Fruit fly (Drosophila melanogaster): ENCODE data around the gene jp.

DNA sequence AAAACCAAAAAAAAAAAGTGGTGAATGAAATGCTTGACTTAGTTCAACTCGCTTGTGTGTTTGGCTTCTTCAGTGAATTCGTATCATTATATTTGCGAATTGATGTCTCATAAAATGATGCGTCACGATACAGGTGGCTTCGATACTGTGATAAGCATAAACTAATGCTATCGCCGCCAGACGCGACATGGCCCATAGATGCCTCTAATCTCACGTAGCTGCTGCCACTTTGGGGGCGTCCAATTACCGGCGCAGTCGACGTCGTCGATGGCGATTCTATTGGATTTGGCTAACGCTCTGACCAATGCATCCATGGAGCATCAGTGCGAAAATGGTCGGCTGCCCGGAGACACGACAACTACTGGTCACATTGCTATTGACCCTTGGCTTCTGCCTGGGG is 22.7 kb downstream of the jp start, which contains the start of gene CG13113:
- TF ChIP-seq Jra (GFP tag; optimal IDR thresholded peaks at IDR 0.05) (no peak), Sp1 (GFP tag; optimal IDR thresholded peaks at IDR 0.05) (no peak), jim (GFP tag; optimal IDR thresholded peaks at IDR 0.05) (no peak), GATAd (GFP tag; optimal IDR thresholded peaks at IDR 0.05) (no peak), Rel (GFP tag; optimal IDR thresholded peaks at IDR 0.05) (no peak), Rel (tag; optimal IDR thresholded peaks at IDR 0.05) (no peak), Hr83 (GFP tag; optimal IDR thresholded peaks at IDR 0.05; ENCODE audit: poor library complexity, severe bottlenecking) (no peak), Abd-B (GFP tag; optimal IDR thresholded peaks at IDR 0.05) (no peak), brk (GFP tag; optimal IDR thresholded peaks at IDR 0.05) (no peak), pan (optimal IDR thresholded peaks at IDR 0.05) (no peak), Myc (optimal IDR thresholded peaks at IDR 0.05) (no peak), h (GFP tag; optimal IDR thresholded peaks at IDR 0.05) (no peak), CrebA (GFP tag; optimal IDR thresholded peaks at IDR 0.05; ENCODE audit: borderline replicate concordance) (no peak), N (GFP tag; optimal IDR thresholded peaks at IDR 0.05) (no peak), sv (GFP tag; optimal IDR thresholded peaks at IDR 0.05) (no peak)

Data from whole organism, wandering third instar larva.